Fruit fly (Drosophila melanogaster) Kc167 (cell line): ENCODE data around the gene corto.

Experiments used
- Myc ChIP-seq: fragments of >200 bp; optimal IDR thresholded peaks from 2 replicates; lab custom pipeline; 2017; ENCODE audit warnings: missing external identifiers
- Sin3A ChIP-seq: fragments of >200 bp; optimal IDR thresholded peaks from 2 replicates; lab custom pipeline; 2018; ENCODE audit warnings: missing external identifiers
- h ChIP-seq: fragments of >200 bp; optimal IDR thresholded peaks from 3 replicates; lab custom pipeline; 2018; ENCODE audit warnings: missing external identifiers
- insv ChIP-seq: fragments of >200 bp; optimal IDR thresholded peaks from 3 replicates; lab custom pipeline; 2018; ENCODE audit warnings: missing external identifiers
- psq ChIP-seq: fragments of >200 bp; optimal IDR thresholded peaks from 2 replicates; lab custom pipeline; 2017; ENCODE audit warnings: missing external identifiers
- ttk ChIP-seq: sonication (Bioruptor generic); optimal IDR thresholded peaks from 2 replicates; lab custom pipeline; 2017; ENCODE audit warnings: missing external identifiers

The corto gene

DNA sequence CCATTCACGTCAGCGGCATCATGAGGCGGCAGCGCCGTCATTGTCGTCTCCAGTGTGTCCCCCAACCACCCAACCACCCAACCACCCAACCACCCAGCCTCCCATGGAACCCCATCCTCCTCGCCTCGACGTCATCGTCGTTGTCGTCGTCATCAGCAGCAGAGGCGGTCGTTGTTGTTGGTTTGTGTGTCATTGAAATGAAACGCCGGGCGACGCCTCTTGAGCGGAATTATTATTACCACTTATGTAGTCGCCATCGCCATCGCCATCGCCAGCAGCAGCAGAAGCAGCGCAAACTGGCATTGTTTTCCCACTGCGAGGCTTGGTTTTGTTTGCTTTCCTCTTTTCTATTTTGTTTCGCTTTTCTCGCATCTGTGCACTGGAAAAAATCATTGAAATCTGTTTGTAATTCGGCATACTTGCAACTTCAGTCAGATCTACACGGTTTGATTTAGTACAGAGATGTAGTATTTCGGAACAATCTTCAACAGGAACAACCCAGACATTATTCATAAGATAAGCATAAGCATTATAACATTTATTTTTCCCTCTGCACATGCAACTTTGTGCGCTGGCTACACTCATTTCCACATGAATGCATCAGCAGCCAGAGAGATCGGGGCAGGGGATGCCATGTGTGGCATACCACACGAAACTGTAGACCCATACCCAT is 26.1 kb upstream of the corto start:
- TF ChIP-seq Myc (lab: Kevin White, UChicago) (no peak), ttk (lab: Kevin White, UChicago) (no peak), Sin3A (lab: Kevin White, UChicago) (no peak), insv (lab: Kevin White, UChicago) (no peak), h (lab: Kevin White, UChicago) (no peak), psq (no peak)

DNA sequence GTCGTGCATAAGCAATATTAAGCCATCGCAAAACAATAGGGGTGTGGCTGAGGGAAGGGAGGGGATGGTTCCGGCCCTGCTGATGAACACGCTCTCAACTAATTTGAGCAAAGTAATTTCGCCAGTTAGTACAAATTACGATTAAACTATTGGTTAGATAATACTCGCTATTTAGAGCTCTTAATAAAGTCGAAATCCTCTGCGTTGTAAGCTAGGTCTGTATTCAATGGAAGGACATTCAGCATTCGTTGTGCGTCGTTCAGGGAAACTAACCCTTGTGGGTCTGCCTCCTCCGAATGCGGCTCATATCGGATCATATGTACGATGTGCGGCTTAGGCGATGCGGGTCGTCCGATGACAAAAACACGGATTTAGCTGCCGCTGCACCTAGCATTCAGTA is 25.5 kb upstream of the corto start:
- TF ChIP-seq Myc (lab: Kevin White, UChicago), result no peak
- TF ChIP-seq h (lab: Kevin White, UChicago), result no peak
- TF ChIP-seq Sin3A (lab: Kevin White, UChicago), result no peak
- TF ChIP-seq psq, result no peak
- no peak for TF ChIP-seq ttk (lab: Kevin White, UChicago)
- TF ChIP-seq insv (lab: Kevin White, UChicago), result no peak

DNA sequence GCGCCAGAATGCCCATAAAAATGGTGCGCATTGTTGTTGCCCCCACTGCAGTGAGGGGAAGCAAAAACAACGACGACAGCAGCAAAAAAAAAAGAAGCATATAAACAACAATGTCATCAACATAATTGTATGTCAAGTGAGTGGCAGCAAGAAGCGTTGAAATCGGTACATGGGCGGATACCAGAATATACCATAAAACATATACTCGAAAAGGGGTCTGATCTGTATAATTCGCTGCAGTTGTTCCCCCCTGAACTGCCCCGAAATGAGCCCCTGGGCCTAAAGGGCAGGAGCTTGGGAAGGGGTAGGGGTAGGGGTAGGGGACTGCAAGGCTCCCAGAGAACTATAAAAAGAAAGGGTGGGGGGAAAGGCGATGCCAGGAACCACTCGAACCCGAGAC is 25.0 kb upstream of the corto start:
- TF ChIP-seq insv (lab: Kevin White, UChicago) (no peak), Myc (lab: Kevin White, UChicago) (no peak), Sin3A (lab: Kevin White, UChicago) (no peak), ttk (lab: Kevin White, UChicago) (no peak), h (lab: Kevin White, UChicago) (no peak), psq (no peak)

DNA sequence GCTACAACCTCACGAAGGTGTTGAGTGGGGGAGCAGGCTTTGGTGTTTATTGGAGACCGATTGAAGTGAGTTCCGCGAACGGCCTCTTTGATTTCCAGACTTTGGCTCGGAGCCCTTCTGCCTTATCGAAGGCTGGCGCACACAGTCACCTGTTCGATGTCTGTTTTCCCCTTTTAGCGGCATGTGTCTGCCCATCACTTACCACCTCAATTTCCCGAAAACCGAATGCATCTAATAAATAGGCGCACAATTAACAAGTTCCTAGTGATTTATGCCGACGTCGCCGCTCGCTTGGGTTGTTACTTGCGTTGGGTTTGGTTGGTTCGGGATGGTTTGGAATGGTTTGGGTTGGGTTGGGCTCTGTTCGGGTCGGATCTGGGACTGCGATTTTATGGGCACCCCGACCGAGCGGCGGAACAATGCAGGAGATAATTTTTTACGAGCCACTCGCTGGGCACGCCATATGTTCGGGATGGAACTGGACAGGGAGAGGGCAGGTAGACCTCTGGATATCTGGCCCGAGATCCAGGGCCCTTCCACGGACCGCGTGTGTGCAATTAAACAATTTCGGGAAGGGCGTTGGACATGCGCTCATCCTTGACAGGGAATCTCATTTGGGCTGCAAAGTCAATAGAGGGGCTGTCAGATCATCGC is 22.8 kb upstream of the corto start:
- no peak for TF ChIP-seq Sin3A (lab: Kevin White, UChicago)
- TF ChIP-seq insv (lab: Kevin White, UChicago), result no peak
- TF ChIP-seq h (lab: Kevin White, UChicago), result no peak
- TF ChIP-seq psq, result no peak
- no peak for TF ChIP-seq ttk (lab: Kevin White, UChicago)
- no peak for TF ChIP-seq Myc (lab: Kevin White, UChicago)

DNA sequence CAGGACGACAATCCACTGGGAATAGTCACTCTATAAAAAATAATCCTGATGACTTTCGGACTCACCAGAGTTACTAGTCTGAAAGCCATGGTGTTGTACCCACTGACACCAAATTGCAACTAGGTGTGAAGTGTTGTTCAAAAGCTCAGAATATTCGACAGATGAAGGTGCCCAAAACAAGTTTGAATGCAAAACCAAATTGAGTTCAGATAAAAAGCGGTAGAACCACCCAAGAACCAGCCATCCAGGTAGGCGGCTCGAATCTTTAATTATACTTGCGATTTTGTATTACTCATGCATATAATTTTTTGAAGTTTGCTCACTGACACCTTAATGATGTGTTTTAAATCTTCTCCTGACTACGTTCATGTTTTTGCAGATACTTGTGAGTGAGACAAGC is 22.2 kb upstream of the corto start, which contains the start of gene CG43131:
TSS of gene CG43131 (minus strand) at position 101 of the 400 bp plus-strand sequence.
- TF ChIP-seq ttk (lab: Kevin White, UChicago) (no peak), Sin3A (lab: Kevin White, UChicago) (no peak), h (lab: Kevin White, UChicago) (no peak), insv (lab: Kevin White, UChicago) (no peak), psq (no peak), Myc (lab: Kevin White, UChicago) (no peak)

DNA sequence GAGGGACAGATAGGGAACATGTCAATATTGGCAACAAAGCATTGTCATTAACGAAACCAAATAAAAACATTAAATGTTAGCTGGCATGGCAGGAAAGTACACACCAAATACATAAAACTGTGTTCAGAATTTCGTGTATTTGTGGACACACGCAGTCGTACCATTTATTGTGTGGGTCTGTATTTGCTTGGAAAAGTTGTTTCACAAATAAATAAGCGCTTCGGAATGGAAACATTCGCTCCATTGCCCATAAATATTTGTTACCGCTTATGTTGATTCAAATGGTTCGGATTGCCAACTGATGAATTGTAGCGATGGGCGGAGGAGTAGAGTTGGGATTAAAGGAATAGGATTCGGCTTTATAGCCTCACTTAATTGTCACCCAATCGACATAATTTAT is 21.2 kb upstream of the corto start:
- TF ChIP-seq psq (no peak), h (lab: Kevin White, UChicago) (no peak), insv (lab: Kevin White, UChicago) (no peak), ttk (lab: Kevin White, UChicago) (no peak), Myc (lab: Kevin White, UChicago) (no peak), Sin3A (lab: Kevin White, UChicago) (no peak)

DNA sequence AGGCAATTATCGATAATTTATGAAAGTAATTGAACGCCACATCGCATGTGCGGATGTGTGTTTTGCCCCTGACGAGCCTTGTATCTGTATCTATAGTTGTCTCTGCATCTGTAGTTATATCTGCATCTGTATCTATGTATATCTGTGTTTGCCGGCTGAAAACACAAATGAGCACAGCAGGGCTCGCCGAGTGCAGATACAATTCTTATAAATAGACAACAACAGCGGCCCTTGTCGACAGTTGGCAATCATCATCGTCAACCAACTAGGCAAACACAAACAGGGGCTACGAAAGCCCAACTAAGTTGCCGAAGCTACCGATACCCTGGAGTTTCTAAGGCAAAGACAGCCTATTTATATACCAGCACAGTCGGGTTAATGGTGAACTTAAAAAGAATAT is 20.0 kb upstream of the corto start:
- TF ChIP-seq Myc (lab: Kevin White, UChicago) (no peak), insv (lab: Kevin White, UChicago) (no peak), psq (no peak), ttk (lab: Kevin White, UChicago) (no peak), h (lab: Kevin White, UChicago) (no peak), Sin3A (lab: Kevin White, UChicago) (no peak)

DNA sequence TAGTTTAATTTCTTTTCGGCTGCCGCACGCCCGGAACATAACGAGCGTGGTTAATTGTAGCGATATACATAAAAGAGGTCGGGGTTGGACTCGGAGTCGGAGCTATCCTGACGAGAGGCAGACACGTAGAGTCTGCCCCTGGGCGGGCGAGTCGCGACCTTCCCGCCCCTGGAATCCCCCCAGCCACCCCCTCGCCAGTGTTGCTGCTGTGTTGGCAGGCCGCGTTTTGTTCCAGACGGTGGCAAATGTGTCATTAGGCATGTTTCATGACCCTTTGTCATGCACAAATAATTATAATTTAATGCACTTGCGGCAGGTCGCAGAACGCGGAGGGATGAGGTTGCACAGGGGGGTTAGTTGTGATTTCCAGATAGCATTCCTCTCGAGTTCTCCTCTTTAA is 18.6 kb upstream of the corto start:
- TF ChIP-seq Myc (lab: Kevin White, UChicago) (no peak), psq (no peak), Sin3A (lab: Kevin White, UChicago) (no peak), ttk (lab: Kevin White, UChicago) (no peak), h (lab: Kevin White, UChicago) (no peak), insv (lab: Kevin White, UChicago) (no peak)

DNA sequence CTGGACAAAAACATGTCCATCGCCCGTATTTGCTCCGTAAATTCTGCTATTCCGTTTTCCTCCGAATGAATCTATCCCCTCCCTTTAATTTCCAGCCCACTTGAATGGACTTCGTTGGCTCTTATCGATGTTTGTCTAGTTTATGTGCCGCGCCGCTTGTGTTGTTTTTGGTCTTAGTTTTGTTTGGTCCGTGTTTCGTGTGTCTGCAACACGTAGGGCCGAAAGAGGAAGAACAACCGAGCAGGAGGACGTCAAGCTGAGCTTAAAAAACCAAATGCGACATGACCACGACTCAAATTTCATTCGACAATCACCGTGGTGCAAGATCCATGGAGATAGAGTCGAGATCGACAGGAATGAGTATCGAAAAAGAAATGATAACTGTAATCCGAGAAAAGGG is 17.3 kb upstream of the corto start:
- no peak for TF ChIP-seq Sin3A (lab: Kevin White, UChicago)
- no peak for TF ChIP-seq h (lab: Kevin White, UChicago)
- TF ChIP-seq ttk (lab: Kevin White, UChicago), result no peak
- no peak for TF ChIP-seq Myc (lab: Kevin White, UChicago)
- TF ChIP-seq psq, result no peak
- TF ChIP-seq insv (lab: Kevin White, UChicago), result no peak

DNA sequence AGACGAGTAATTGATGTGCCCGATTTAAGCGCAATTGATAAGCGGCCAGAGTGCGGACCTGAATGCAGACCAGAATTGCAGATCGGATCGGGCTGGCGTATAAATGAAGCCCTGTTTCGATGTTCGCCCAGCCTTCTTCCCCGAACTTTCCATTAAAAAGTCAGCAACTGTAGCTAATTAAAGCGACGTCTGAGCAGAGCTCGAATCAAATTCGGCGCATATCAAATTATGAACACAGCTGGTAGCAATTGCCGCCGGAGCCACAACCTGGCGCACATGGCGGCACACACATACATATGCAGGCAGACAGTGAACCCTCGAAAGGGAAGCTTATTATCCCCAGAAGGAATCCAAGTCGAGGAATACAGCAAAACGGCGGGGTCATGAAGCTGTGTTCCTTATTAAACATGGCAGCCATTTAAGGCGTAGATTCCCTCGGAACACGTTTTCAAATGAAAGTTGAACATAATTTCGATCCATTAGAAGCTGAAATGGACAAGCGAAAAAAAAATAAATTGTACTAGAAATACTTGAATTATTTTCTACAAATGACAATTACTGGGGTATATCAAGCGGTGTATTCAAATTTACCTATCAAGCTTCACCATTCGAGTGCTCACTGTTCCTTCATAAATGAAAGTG is 16.6 kb upstream of the corto start:
- TF ChIP-seq insv (lab: Kevin White, UChicago) (no peak), Sin3A (lab: Kevin White, UChicago) (no peak), ttk (lab: Kevin White, UChicago) (no peak), Myc (lab: Kevin White, UChicago) (no peak), h (lab: Kevin White, UChicago) (no peak), psq (no peak)

DNA sequence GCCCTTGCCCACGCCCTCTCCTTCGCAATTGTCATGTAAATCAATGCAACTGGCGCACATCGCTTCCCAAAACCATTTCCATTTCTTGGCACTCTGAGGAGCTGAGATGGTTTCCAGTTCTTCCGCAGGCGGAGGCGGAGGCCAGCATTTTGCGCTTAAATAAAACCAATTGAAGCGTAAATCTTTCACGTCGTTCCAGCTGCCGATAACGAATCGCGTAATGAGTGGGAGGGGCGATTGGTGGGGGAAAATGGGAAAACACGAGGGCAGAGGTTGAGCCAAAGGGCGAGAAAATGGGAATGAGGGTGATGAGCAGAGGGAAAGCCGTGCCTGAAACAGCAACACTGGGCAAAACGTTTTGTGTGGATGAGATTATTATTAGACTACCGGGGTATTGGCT is 15.5 kb upstream of the corto start:
- TF ChIP-seq psq (no peak), ttk (lab: Kevin White, UChicago) (no peak), Myc (lab: Kevin White, UChicago) (no peak), insv (lab: Kevin White, UChicago) (no peak), h (lab: Kevin White, UChicago) (no peak), Sin3A (lab: Kevin White, UChicago) (no peak)
